Worm (Caenorhabditis elegans) whole organism, L4/young adult: ENCODE data around the gene tars-1.

Experiments used
- dao-5 ChIP-seq: sonication (generic microtip); optimal IDR thresholded peaks from 2 replicates; lab custom pipeline; 2016; ENCODE audit warnings: missing genotype, missing genetic modification characterization, moderate library complexity, missing compliant biosample characterization
- him-1 ChIP-seq: sonication (generic microtip); optimal IDR thresholded peaks from 2 replicates; lab custom pipeline; 2016; ENCODE audit warnings: missing genotype, missing genetic modification reagents, missing genetic modification characterization, missing compliant biosample characterization

DNA sequence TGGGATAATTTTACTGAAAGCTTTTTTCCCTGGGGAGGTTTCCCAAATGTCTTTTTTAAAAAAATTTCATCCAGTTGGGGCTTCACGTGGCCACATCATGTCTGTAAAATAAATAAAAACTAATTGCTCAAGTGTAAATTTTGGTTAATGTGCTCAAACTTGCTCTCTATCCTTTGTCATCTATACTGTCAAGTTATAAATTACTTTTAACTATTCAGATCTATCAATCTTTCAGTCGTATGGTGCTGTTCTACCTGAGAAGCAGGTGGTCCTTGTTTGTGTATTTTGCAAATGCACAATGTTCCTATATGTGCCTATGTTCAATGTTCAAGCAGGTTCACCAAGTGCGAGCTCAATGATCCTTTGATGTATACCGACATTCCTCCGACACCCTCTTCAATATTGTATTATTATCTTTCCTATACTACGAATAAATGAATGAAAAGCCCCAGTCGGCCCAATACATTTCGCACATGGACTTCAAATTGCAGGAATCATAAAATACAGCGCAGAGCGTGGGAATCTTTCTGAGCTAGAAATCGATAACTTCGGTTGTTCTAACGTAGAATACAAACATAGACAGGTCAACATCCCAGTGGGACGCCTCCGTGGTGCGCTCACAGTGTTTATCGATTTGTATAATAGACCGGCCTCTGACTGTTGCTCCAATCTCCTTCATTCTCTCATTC, 14.2 kb downstream of the tars-1 start, which contains the start of the genes sfxn-1.4 and C47D12.4:
- TF ChIP-seq dao-5 (tag; lab: Kevin White, UChicago) (no peak), him-1 (tag; lab: Kevin White, UChicago) (no peak)
